Worm (Caenorhabditis elegans): Measurements from ENCODE around the gene C45G7.4.
"Not testable (repeated sequence)": the region's sequence is repeated elsewhere in the genome, so short reads cannot be mapped to it uniquely, and the experiment has no call there.

C45G7.4 gene

DNA sequence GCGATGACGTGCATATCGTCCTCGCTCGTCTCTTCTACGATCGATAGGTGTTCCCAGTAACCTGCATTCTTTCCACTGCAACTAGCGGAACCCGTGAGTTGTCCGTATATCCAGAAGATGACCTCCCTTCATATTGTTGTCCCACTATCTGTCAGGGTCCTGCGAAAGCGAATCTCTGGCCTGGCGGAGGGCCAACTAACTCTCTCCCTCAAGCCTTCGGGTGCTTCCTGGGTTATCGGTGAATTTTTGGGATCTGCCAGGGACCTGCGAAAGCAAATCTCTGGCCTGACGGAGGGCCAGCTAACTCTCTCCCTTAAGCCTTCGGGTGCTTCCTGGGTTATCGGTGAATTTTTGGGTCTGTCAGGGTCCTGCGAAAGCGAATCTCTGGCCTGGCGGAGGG lies 35.6 kb upstream of the C45G7.4 start:
- TF ChIP-seq hmg-1.2 (GFP tag; IDR thresholded peaks at IDR 0.05) (peak; percentile 16; the same call in 1 of the 2 replicates), lin-26 (GFP tag; IDR thresholded peaks at IDR 0.05) (peak; percentile 71), egrh-3 (GFP tag; IDR thresholded peaks at IDR 0.05) (peak; percentile 23; the same call in 1 of the 2 replicates), snpc-4 (tag; optimal IDR thresholded peaks at IDR 0.05) (peak in 1 of 4 experiments; percentile 58), madf-6 (GFP tag; IDR thresholded peaks at IDR 0.05) (peak; percentile 33; the same call in 1 of the 2 replicates), mcd-1 (GFP tag; IDR thresholded peaks at IDR 0.05) (0 out of 2 replicates have a peak, but pooled peaks have one; percentile 30), zfh-2 (GFP tag; conservative IDR thresholded peaks at IDR 0.05) (0 out of 2 replicates have a peak, but pooled peaks have one; percentile 35), ekl-4 (GFP tag; IDR thresholded peaks at IDR 0.05) (0 out of 2 replicates have a peak, but pooled peaks have one; percentile 33)
- not testable (repeated sequence) for TF ChIP-seq snpc-4 (GFP tag; optimal IDR thresholded peaks at IDR 0.05)

DNA sequence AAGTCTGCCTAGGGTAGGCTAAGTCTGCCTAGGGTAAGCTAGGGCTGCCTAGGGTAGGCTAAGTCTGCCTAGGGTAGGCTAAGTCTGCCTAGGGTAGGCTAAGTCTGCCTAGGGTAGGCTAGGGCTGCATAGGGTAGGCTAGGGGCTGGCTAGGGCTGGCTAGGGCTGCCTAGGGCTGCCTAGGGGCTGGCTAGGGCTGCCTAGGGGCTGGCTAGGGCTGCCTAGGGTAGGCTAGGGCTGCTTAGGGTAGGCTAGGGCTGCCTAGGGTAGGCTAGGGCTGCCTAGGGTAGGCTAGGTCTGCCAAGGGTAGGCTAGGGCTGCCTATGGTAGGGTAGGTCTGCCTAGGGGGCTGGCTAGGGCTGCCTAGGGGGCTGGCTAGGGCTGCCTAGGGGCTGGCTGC lies 34.5 kb upstream of the C45G7.4 start:
- no peak for TF ChIP-seq akir-1 (GFP tag; optimal IDR thresholded peaks at IDR 0.05)
- no peak for TF ChIP-seq sdz-38 (tag; optimal IDR thresholded peaks at IDR 0.05)
- no peak for TF ChIP-seq nhr-120 (GFP tag; IDR thresholded peaks at IDR 0.05)
- peak; percentile 70; the same call in 1 of the 2 replicates for TF ChIP-seq F37B4.10 (GFP tag; IDR thresholded peaks at IDR 0.05)
- TF ChIP-seq sea-2 (GFP tag; IDR thresholded peaks at IDR 0.05): no peak
- TF ChIP-seq lir-1 (GFP tag; conservative IDR thresholded peaks at IDR 0.05): no peak
- no peak for TF ChIP-seq tbx-9 (tag; optimal IDR thresholded peaks at IDR 0.05; ENCODE audit: borderline replicate concordance)
- no peak for TF ChIP-seq sptf-2 (GFP tag; optimal IDR thresholded peaks at IDR 0.05)
- TF ChIP-seq madf-3 (GFP tag; IDR thresholded peaks at IDR 0.05): 0 out of 2 replicates have a peak, but pooled peaks have one; percentile 7
- peak; percentile 81 for TF ChIP-seq zfh-2 (GFP tag; conservative IDR thresholded peaks at IDR 0.05)
- no peak for TF ChIP-seq ekl-4 (GFP tag; IDR thresholded peaks at IDR 0.05)
- no peak for TF ChIP-seq F49E8.2 (tag; optimal IDR thresholded peaks at IDR 0.05; ENCODE audit: insufficient read depth)
- no peak for TF ChIP-seq aptf-3 (GFP tag; IDR thresholded peaks at IDR 0.05)
- TF ChIP-seq ztf-3 (GFP tag; optimal IDR thresholded peaks at IDR 0.05): no peak
- TF ChIP-seq zim-3 (tag; optimal IDR thresholded peaks at IDR 0.05): no peak
- no peak for TF ChIP-seq ztf-6 (GFP tag; IDR thresholded peaks at IDR 0.05)
- TF ChIP-seq egrh-3 (GFP tag; IDR thresholded peaks at IDR 0.05): peak; percentile 73; the same call in 1 of the 2 replicates
- no peak for TF ChIP-seq madf-8 (GFP tag; conservative IDR thresholded peaks at IDR 0.05)
- 0 out of 2 replicates have a peak, but pooled peaks have one; percentile 6 for TF ChIP-seq dox-1 (GFP tag; IDR thresholded peaks at IDR 0.05)
- no peak for TF ChIP-seq D2030.7 (GFP tag; IDR thresholded peaks at IDR 0.05)
- TF ChIP-seq pbrm-1 (GFP tag; IDR thresholded peaks at IDR 0.05): no peak
- TF ChIP-seq snpc-1.3 (tag; optimal IDR thresholded peaks at IDR 0.05; ENCODE audit: insufficient read depth): no peak
- 0 out of 2 replicates have a peak, but pooled peaks have one; percentile 54 for TF ChIP-seq egl-44 (GFP tag; IDR thresholded peaks at IDR 0.05)
- TF ChIP-seq ceh-100 (GFP tag; IDR thresholded peaks at IDR 0.05): no peak
- no peak for TF ChIP-seq nfyb-1 (GFP tag; IDR thresholded peaks at IDR 0.05)
- no peak for TF ChIP-seq lin-35 (GFP tag; optimal IDR thresholded peaks at IDR 0.05)
- TF ChIP-seq attf-3 (GFP tag; conservative IDR thresholded peaks at IDR 0.05): 0 out of 2 replicates have a peak, but pooled peaks have one; percentile 18
- no peak for TF ChIP-seq snpc-1.1 (tag; optimal IDR thresholded peaks at IDR 0.05; ENCODE audit: insufficient read depth)

DNA sequence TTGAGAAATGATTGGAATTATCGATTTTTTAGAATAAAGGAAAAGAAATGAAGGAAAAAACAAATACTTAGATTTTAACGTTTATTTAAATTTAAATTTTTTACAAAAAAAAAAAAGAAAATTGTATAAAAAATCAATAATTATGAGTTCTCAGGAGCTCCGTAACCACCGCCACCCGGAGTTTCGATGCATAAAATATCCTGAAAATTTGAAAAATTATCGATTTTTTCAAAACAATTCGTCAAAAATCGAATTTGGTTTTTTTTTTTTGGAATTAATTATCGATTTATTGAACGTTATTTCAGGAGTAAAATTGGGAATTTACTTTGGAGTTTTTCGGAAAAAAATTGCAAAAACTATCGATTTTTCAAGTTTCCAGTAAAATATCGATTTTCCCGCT lies 33.4 kb upstream of the C45G7.4 start, which contains the start of gene Y38F2AR.10:
TSS of gene Y38F2AR.10 (minus strand) at position 101 of the 400 bp plus-strand sequence.
- TF ChIP-seq T26A5.8 (tag; optimal IDR thresholded peaks at IDR 0.05) (no peak), Y53F4B.3 (GFP tag; IDR thresholded peaks at IDR 0.05) (no peak)
